Fruit fly (Drosophila melanogaster): ENCODE results near the gene CG11698.

- TF ChIP-seq CG8478 (optimal IDR thresholded peaks at IDR 0.05) (no peak), CTCF (optimal IDR thresholded peaks at IDR 0.05) (no peak)
Observed at dm6 chr3R:8327967-8328789, 16.2 kb downstream of the CG11698 start.
